Fruit fly (Drosophila melanogaster): ENCODE results near the gene CG2991.

CG2991 gene

dm6 chr2L:2909495-2909894, 52.5 kb downstream of the CG2991 start:
- TF ChIP-seq CG17801 (GFP tag; optimal IDR thresholded peaks at IDR 0.05; ENCODE audit: partially characterized antibody): no peak

dm6 chr2L:2910957-2911356, 54.0 kb downstream of the CG2991 start:
- TF ChIP-seq CG17801 (GFP tag; optimal IDR thresholded peaks at IDR 0.05; ENCODE audit: partially characterized antibody): no peak

All from ovary, adult (tissue).